Worm (Caenorhabditis elegans): Measurements from ENCODE around the gene F21D5.4.

DNA sequence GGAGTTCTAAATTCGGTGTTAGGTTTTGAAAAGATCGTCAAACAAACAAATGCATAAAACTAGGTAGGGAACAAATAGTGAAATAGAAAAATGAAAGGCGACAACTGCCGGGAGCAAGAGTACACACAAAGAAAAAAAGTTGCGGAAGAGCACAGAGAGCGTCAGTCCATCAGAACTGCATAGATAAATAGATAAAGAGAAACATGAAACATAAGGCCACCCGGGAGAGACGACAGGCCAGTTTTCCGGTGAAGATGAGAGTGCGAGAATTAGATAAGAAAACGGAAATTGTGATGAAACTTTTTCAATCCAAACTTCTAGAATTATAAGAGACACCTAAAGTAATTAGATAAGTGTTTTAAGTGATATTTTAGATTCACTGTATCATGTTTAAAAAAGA, 19.8 kb downstream of the F21D5.4 start:
- TF ChIP-seq T22C8.4 (GFP tag; IDR thresholded peaks at IDR 0.05): no peak
- TF ChIP-seq cog-1 (tag; optimal IDR thresholded peaks at IDR 0.05): no peak
- TF ChIP-seq ztf-29 (GFP tag; IDR thresholded peaks at IDR 0.05): no peak
- no peak for TF ChIP-seq med-1 (GFP tag; optimal IDR thresholded peaks at IDR 0.05; ENCODE audit: insufficient read depth)
- no peak for TF ChIP-seq flt-1 (GFP tag; IDR thresholded peaks at IDR 0.05)
- TF ChIP-seq ztf-23 (GFP tag; IDR thresholded peaks at IDR 0.05): no peak
- TF ChIP-seq ref-1 (GFP tag; conservative IDR thresholded peaks at IDR 0.05): no peak
- TF ChIP-seq klf-2 (GFP tag; conservative IDR thresholded peaks at IDR 0.05): no peak

All from whole organism, midembryonic.